Worm (Caenorhabditis elegans) whole organism, young adult: ENCODE results near the gene C08H9.15.

Experiments used
- B0019.2 ChIP-seq: fragments of 200-800 bp; sonication (Bioruptor generic); conservative IDR thresholded peaks from 2 replicates; pipeline ENCODE4 v1.3.6; 2022; ENCODE audit warnings: missing genetic modification reagents, missing genetic modification characterization, missing compliant biosample characterization
- B0261.1 ChIP-seq: sonication (generic microtip); optimal IDR thresholded peaks from 2 replicates; lab custom pipeline; 2016; ENCODE audit warnings: mild to moderate bottlenecking, missing genetic modification characterization, moderate library complexity, missing compliant biosample characterization
- B0336.3 ChIP-seq: fragments of 200-800 bp; sonication (Bioruptor generic); IDR thresholded peaks from 2 replicates; pipeline ENCODE4 v1.3.6; 2022; ENCODE audit warnings: missing genetic modification characterization, missing compliant biosample characterization
- C06A6.2 ChIP-seq: fragments of 200-800 bp; sonication (Bioruptor generic); conservative IDR thresholded peaks from 2 replicates; pipeline ENCODE4 v1.3.6; 2022; ENCODE audit warnings: missing genetic modification characterization, missing compliant biosample characterization
- F10E7.11 ChIP-seq: sonication (generic microtip); optimal IDR thresholded peaks from 2 replicates; lab custom pipeline; 2017; ENCODE audit warnings: mild to moderate bottlenecking, missing genetic modification characterization, moderate library complexity, missing compliant biosample characterization
- F37B4.10 ChIP-seq: fragments of 200-800 bp; sonication (Bioruptor generic); IDR thresholded peaks from 2 replicates; pipeline ENCODE4 v1.3.6; 2022; ENCODE audit warnings: missing genetic modification characterization, missing compliant biosample characterization
- F52B5.7 ChIP-seq: sonication (generic microtip); optimal IDR thresholded peaks from 2 replicates; lab custom pipeline; 2016; ENCODE audit warnings: mild to moderate bottlenecking, missing genetic modification characterization, missing compliant biosample characterization
- F57C9.4 ChIP-seq: sonication (generic microtip); optimal IDR thresholded peaks from 2 replicates; lab custom pipeline; 2017; ENCODE audit warnings: mild to moderate bottlenecking, missing genetic modification characterization, missing compliant biosample characterization
- T07F8.4 ChIP-seq: sonication (generic microtip); optimal IDR thresholded peaks from 2 replicates; lab custom pipeline; 2016; ENCODE audit warnings: mild to moderate bottlenecking, missing genetic modification characterization, moderate library complexity, missing compliant biosample characterization
- Y56A3A.18 ChIP-seq: fragments of 200-800 bp; sonication (Bioruptor generic); IDR thresholded peaks from 2 replicates; pipeline ENCODE4 v1.3.6; 2022; ENCODE audit warnings: missing genetic modification reagents, missing genetic modification characterization, missing compliant biosample characterization
- Y67H2A.10 ChIP-seq: fragments of 200-800 bp; sonication (Bioruptor generic); conservative IDR thresholded peaks from 2 replicates; pipeline ENCODE4 v1.3.6; 2022; ENCODE audit warnings: missing genetic modification reagents, missing genetic modification characterization, missing compliant biosample characterization
- ZK185.1 ChIP-seq: sonication (generic microtip); optimal IDR thresholded peaks from 2 replicates; lab custom pipeline; 2016; ENCODE audit warnings: mild to moderate bottlenecking, missing genetic modification characterization, missing compliant biosample characterization; ENCODE audit not compliant: poor library complexity, severe bottlenecking
- akir-1 ChIP-seq: fragments of 200-800 bp; sonication (Bioruptor generic); optimal IDR thresholded peaks from 2 replicates; lab custom pipeline; 2018; ENCODE audit warnings: mild to moderate bottlenecking, missing genetic modification characterization, moderate library complexity, missing compliant biosample characterization
- aptf-2 ChIP-seq: fragments of 200-800 bp; sonication (Bioruptor generic); conservative IDR thresholded peaks from 2 replicates; pipeline ENCODE4 v1.3.6; 2022; ENCODE audit warnings: missing genetic modification reagents, missing genetic modification characterization, missing compliant biosample characterization
- aptf-3 ChIP-seq: fragments of 200-800 bp; sonication (Bioruptor generic); IDR thresholded peaks from 2 replicates; pipeline ENCODE4 v1.3.6; 2022; ENCODE audit warnings: missing genetic modification characterization, missing compliant biosample characterization
- atf-7 ChIP-seq: sonication (generic microtip); optimal IDR thresholded peaks from 2 replicates; lab custom pipeline; 2017; ENCODE audit warnings: mild to moderate bottlenecking, missing genetic modification characterization, missing compliant biosample characterization
- attf-6 ChIP-seq: fragments of 200-800 bp; sonication (Bioruptor generic); IDR thresholded peaks from 2 replicates; pipeline ENCODE4 v1.3.6; 2022; ENCODE audit warnings: missing genetic modification reagents, missing genetic modification characterization, missing compliant biosample characterization
- ceh-27 ChIP-seq: fragments of 200-800 bp; sonication (Bioruptor generic); optimal IDR thresholded peaks from 2 replicates; lab custom pipeline; 2018; ENCODE audit warnings: mild to moderate bottlenecking, missing genetic modification characterization, moderate library complexity, missing compliant biosample characterization
- ceh-40 ChIP-seq: fragments of 200-800 bp; sonication (Bioruptor generic); IDR thresholded peaks from 2 replicates; pipeline ENCODE4 v1.3.6; 2022; ENCODE audit warnings: missing genetic modification characterization, missing compliant biosample characterization
- die-1 ChIP-seq: sonication (generic microtip); optimal IDR thresholded peaks from 2 replicates; lab custom pipeline; 2016; ENCODE audit warnings: missing genotype, mild to moderate bottlenecking, missing genetic modification characterization, missing compliant biosample characterization
- dox-1 ChIP-seq: fragments of 200-800 bp; sonication (Bioruptor generic); IDR thresholded peaks from 2 replicates; pipeline ENCODE4 v1.3.6; 2022; ENCODE audit warnings: missing genetic modification reagents, missing genetic modification characterization, missing compliant biosample characterization
- egl-44 ChIP-seq: fragments of 200-800 bp; sonication (Bioruptor generic); IDR thresholded peaks from 2 replicates; pipeline ENCODE4 v1.3.6; 2022; ENCODE audit warnings: missing genetic modification reagents, missing genetic modification characterization, missing compliant biosample characterization
- him-1 ChIP-seq: sonication (generic microtip); optimal IDR thresholded peaks from 2 replicates; lab custom pipeline; 2016; ENCODE audit warnings: missing genotype, missing genetic modification reagents, missing genetic modification characterization, missing compliant biosample characterization
- hlh-26 ChIP-seq: fragments of 200-800 bp; sonication (Bioruptor generic); conservative IDR thresholded peaks from 2 replicates; pipeline ENCODE4 v1.3.6; 2022; ENCODE audit warnings: missing genetic modification reagents, missing genetic modification characterization, missing compliant biosample characterization
- hmg-1.2 ChIP-seq: fragments of 200-800 bp; sonication (Bioruptor generic); IDR thresholded peaks from 2 replicates; pipeline ENCODE4 v1.3.6; 2022; ENCODE audit warnings: missing genetic modification reagents, missing genetic modification characterization, missing compliant biosample characterization
- let-607 ChIP-seq, 2 experiments: fragments of 200-800 bp in 1 of 2; sonication (Bioruptor generic) in 1 of 2; sonication (generic microtip) in 1 of 2; optimal IDR thresholded peaks; 2 replicates each; lab custom pipeline; 2016 to 2018; ENCODE audit warnings: mild to moderate bottlenecking in 2 of 2, missing compliant biosample characterization in 2 of 2, missing genetic modification characterization in 2 of 2, moderate library complexity in 2 of 2, missing genotype in 1 of 2
- lin-40 ChIP-seq: sonication (generic microtip); optimal IDR thresholded peaks from 2 replicates; lab custom pipeline; 2016; ENCODE audit warnings: missing genetic modification characterization, mild to moderate bottlenecking, missing compliant biosample characterization, missing genotype, missing genetic modification reagents
- lsl-1 ChIP-seq: fragments of 200-800 bp; sonication (Bioruptor generic); optimal IDR thresholded peaks from 2 replicates; lab custom pipeline; 2018; ENCODE audit warnings: mild to moderate bottlenecking, missing genetic modification characterization, moderate library complexity, missing compliant biosample characterization
- madf-6 ChIP-seq: fragments of 200-800 bp; sonication (Bioruptor generic); IDR thresholded peaks from 2 replicates; pipeline ENCODE4 v1.3.6; 2022; ENCODE audit warnings: missing genetic modification reagents, missing genetic modification characterization, missing compliant biosample characterization
- madf-8 ChIP-seq: fragments of 200-800 bp; sonication (Bioruptor generic); conservative IDR thresholded peaks from 2 replicates; pipeline ENCODE4 v1.3.6; 2022; ENCODE audit warnings: missing genetic modification reagents, missing genetic modification characterization, missing compliant biosample characterization
- mcd-1 ChIP-seq: fragments of 200-800 bp; sonication (Bioruptor generic); IDR thresholded peaks from 2 replicates; pipeline ENCODE4 v1.3.6; 2022; ENCODE audit warnings: missing genetic modification reagents, missing genetic modification characterization, missing compliant biosample characterization
- mes-4 ChIP-seq: sonication (generic microtip); optimal IDR thresholded peaks from 2 replicates; lab custom pipeline; 2016; ENCODE audit warnings: missing genotype, missing genetic modification characterization, missing compliant biosample characterization
- nhr-120 ChIP-seq: fragments of 200-800 bp; sonication (Bioruptor generic); IDR thresholded peaks from 2 replicates; pipeline ENCODE4 v1.3.6; 2022; ENCODE audit warnings: missing genetic modification characterization, missing compliant biosample characterization
- repo-1 ChIP-seq: sonication (generic microtip); optimal IDR thresholded peaks from 2 replicates; lab custom pipeline; 2017; ENCODE audit warnings: mild to moderate bottlenecking, missing genetic modification characterization, missing compliant biosample characterization
- rpc-1 ChIP-seq, 2 experiments: fragments of 150-350 bp in 1 of 2; sonication (generic microtip) in 1 of 2; optimal IDR thresholded peaks; 2 replicates each; lab custom pipeline; 2014 to 2018; ENCODE audit warnings: missing biosample characterization in 1 of 2, missing genetic modification characterization in 1 of 2, missing genetic modification reagents in 1 of 2, missing genotype in 1 of 2
- snpc-4 ChIP-seq, 5 experiments: fragments of 150-350 bp in 1 of 5; sonication (generic microtip) in 4 of 5; optimal IDR thresholded peaks; 2 replicates each; lab custom pipeline; 2014 to 2018; ENCODE audit warnings: missing genetic modification characterization in 5 of 5, missing biosample characterization in 3 of 5, antibody characterized with exemption in 2 of 5, mild to moderate bottlenecking in 2 of 5, missing compliant biosample characterization in 2 of 5, missing genotype in 2 of 5, moderate library complexity in 2 of 5, missing genetic modification reagents in 1 of 5
- sptf-2 ChIP-seq: fragments of 200-800 bp; sonication (Bioruptor generic); optimal IDR thresholded peaks from 2 replicates; lab custom pipeline; 2018; ENCODE audit warnings: mild to moderate bottlenecking, missing genetic modification characterization, missing compliant biosample characterization
- tbx-9 ChIP-seq: sonication (generic microtip); optimal IDR thresholded peaks from 2 replicates; lab custom pipeline; 2016; ENCODE audit warnings: borderline replicate concordance, missing genetic modification characterization, inconsistent platforms, missing compliant biosample characterization
- unc-130 ChIP-seq: sonication (generic microtip); optimal IDR thresholded peaks from 2 replicates; lab custom pipeline; 2016; ENCODE audit warnings: missing genetic modification reagents, missing genetic modification characterization, missing compliant biosample characterization
- unc-62 ChIP-seq: fragments of 150-350 bp; optimal IDR thresholded peaks from 2 replicates; lab custom pipeline; 2014; ENCODE audit warnings: missing biosample characterization, missing genetic modification reagents, missing genetic modification characterization
- ztf-25 ChIP-seq: fragments of 200-800 bp; sonication (Bioruptor generic); IDR thresholded peaks from 2 replicates; pipeline ENCODE4 v1.3.6; 2022; ENCODE audit warnings: missing genetic modification reagents, missing genetic modification characterization, missing compliant biosample characterization
- ztf-3 ChIP-seq: fragments of 200-800 bp; sonication (Bioruptor generic); optimal IDR thresholded peaks from 2 replicates; lab custom pipeline; 2018; ENCODE audit warnings: mild to moderate bottlenecking, missing genetic modification characterization, missing compliant biosample characterization

C08H9.15 gene

DNA sequence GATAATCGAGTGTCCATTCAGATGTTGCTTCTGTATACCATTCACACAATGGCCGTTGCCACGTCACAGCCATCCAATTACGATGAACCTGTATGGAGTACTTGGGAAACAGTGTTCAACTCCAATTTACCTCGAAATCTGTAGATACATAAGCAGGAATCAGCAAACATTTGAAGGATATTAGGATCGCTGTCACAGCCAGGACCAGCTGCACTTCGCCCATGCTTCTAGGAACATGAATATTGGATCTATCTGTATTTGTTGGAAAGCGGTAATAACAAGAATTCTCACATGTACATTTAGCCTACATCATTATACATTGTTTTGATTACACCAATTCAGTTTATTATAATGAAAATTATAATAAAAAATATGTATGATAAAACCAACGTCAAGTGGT, 5.2 kb downstream of the C08H9.15 start, which contains the start of gene algn-8 (continued):
- TF ChIP-seq aptf-3 (GFP tag; lab: Robert Waterston, UW) (0 out of 2 replicates have a peak, but pooled peaks have one; percentile 66), atf-7 (tag; lab: Kevin White, UChicago) (peak; percentile 45), Y56A3A.18 (GFP tag; lab: Robert Waterston, UW) (0 out of 2 replicates have a peak, but pooled peaks have one; percentile 33), ceh-27 (GFP tag; lab: Kevin White, UChicago) (no peak), B0336.3 (GFP tag; lab: Robert Waterston, UW) (peak; percentile 62)
- TF ChIP-seq, all 124 proteins: peak for 15

DNA sequence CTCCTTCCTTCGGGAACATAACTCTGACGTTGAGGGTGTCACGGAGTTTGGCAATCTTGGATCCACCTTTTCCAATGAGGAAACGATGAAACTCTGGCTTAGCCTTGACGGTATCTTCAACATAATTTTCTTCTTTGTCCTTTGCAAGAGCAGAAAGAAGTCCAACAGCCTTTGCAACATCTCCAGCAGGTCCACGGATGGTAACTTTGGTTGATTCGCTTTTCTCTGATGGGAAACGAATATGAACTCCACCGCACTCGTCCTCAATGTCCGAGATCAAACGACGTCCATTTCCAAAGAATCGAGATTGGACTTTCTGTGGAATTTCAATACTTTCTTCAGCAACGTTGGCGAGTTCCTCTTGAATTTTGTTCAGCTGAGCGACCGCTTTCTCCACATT, 7.6 kb downstream of the C08H9.15 start:
- no peak for TF ChIP-seq T07F8.4 (tag; lab: Kevin White, UChicago)
- no peak for TF ChIP-seq unc-62
- no peak for TF ChIP-seq F52B5.7 (tag; lab: Kevin White, UChicago)
- TF ChIP-seq ZK185.1 (tag; lab: Kevin White, UChicago) = no peak
- TF ChIP-seq lin-40 (tag; lab: Kevin White, UChicago) = no peak
- no peak for TF ChIP-seq mes-4 (tag; lab: Kevin White, UChicago)
- no peak for TF ChIP-seq nhr-120 (GFP tag; lab: Robert Waterston, UW)
- TF ChIP-seq tbx-9 = no peak
- TF ChIP-seq mcd-1 (GFP tag; lab: Robert Waterston, UW) = no peak
- TF ChIP-seq B0019.2 = no peak
- no peak for TF ChIP-seq hlh-26 (GFP tag; lab: Robert Waterston, UW)
- TF ChIP-seq die-1 (tag; lab: Kevin White, UChicago) = no peak
- no peak for TF ChIP-seq hmg-1.2 (GFP tag; lab: Robert Waterston, UW)
- TF ChIP-seq ztf-3 (GFP tag; lab: Kevin White, UChicago) = no peak
- no peak for TF ChIP-seq him-1 (tag; lab: Kevin White, UChicago)
- TF ChIP-seq ceh-40 (GFP tag; lab: Robert Waterston, UW) = no peak
- TF ChIP-seq unc-130 = no peak
- TF ChIP-seq B0261.1 (tag; lab: Kevin White, UChicago) = no peak
- no peak for TF ChIP-seq madf-8 (GFP tag; lab: Robert Waterston, UW)
- no peak for TF ChIP-seq snpc-4 (GFP tag; optimal IDR thresholded peaks at IDR 0.05; lab: Kevin White, UChicago)
- no peak for TF ChIP-seq snpc-4 (tag; optimal IDR thresholded peaks at IDR 0.05; lab: Kevin White, UChicago)
- TF ChIP-seq, all 124 proteins: peak for 0

DNA sequence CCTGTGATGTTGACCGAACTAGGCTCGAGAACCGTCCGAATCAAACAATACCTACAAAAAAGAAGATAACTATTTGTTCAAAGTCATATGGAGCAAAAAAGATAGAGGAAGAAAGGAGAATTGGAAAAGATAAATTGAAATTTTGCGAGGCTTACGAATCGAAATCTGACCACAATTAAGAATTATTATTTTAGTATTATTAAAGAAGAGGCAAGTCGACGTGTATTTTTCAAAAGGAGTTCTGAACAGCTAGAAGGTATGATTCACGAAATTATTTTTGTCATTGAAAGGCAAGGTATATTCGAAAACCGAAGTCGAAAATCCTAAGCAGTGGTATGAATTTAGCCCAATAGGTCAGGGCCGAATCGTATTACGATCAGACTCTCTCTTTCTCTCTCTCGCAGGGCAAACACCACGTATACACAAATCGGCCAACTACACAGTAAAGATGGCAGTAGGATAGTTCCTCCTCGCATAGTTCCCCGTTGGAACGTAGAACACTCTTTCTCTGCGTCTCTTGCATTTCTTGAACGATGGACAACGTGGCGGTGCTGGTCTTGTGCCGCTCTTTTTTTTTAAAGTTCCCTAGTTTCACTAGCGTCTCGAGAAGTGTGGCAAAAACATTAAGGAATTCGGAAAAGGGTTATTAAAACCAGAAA, 10.2 kb downstream of the C08H9.15 start, which contains the start of gene vgln-1:
Gene vgln-1 (minus strand): TSS at position 51 of the 659 bp plus-strand sequence.
- TF ChIP-seq madf-6 = peak; percentile 26; the same call in 1 of the 2 replicates
- no peak for TF ChIP-seq akir-1 (GFP tag; lab: Kevin White, UChicago)
- TF ChIP-seq die-1 (tag; lab: Kevin White, UChicago) = no peak
- TF ChIP-seq let-607 (tag; optimal IDR thresholded peaks at IDR 0.05; lab: Kevin White, UChicago) = peak in 1 of 2 experiments; percentile 7
- TF ChIP-seq sptf-2 (GFP tag; lab: Kevin White, UChicago) = no peak
- 0 out of 2 replicates have a peak, but pooled peaks have one; percentile 56 for TF ChIP-seq ztf-25
- no peak for TF ChIP-seq lsl-1 (GFP tag; lab: Kevin White, UChicago)
- no peak for TF ChIP-seq F10E7.11 (tag; lab: Kevin White, UChicago)
- no peak for TF ChIP-seq attf-6 (GFP tag; lab: Robert Waterston, UW)
- 0 out of 2 replicates have a peak, but pooled peaks have one; percentile 52 for TF ChIP-seq Y56A3A.18 (GFP tag; lab: Robert Waterston, UW)
- TF ChIP-seq F57C9.4 (tag; lab: Kevin White, UChicago) = no peak
- TF ChIP-seq ZK185.1 (tag; lab: Kevin White, UChicago) = peak; percentile 12
- TF ChIP-seq ceh-27 (GFP tag; lab: Kevin White, UChicago) = peak; percentile 28
- no peak for TF ChIP-seq Y67H2A.10 (GFP tag; lab: Robert Waterston, UW)
- TF ChIP-seq dox-1 (GFP tag; lab: Robert Waterston, UW) = no peak
- no peak for TF ChIP-seq F37B4.10 (GFP tag; lab: Robert Waterston, UW)
- TF ChIP-seq egl-44 = no peak
- peak; percentile 48; the same call in 1 of the 2 replicates for TF ChIP-seq hmg-1.2 (GFP tag; lab: Robert Waterston, UW)
- no peak for TF ChIP-seq repo-1 (tag; lab: Kevin White, UChicago)
- TF ChIP-seq rpc-1 (optimal IDR thresholded peaks at IDR 0.05; lab: Kevin White, UChicago) = no peak
- TF ChIP-seq rpc-1 (tag; optimal IDR thresholded peaks at IDR 0.05; lab: Kevin White, UChicago) = no peak
- no peak for TF ChIP-seq C06A6.2 (GFP tag; lab: Robert Waterston, UW)
- TF ChIP-seq aptf-3 (GFP tag; lab: Robert Waterston, UW) = no peak
- no peak for TF ChIP-seq aptf-2 (GFP tag; lab: Robert Waterston, UW)
